Worm (Caenorhabditis elegans) whole organism, L4 larva: ENCODE results near the gene Y53F4B.11.
A peak's percentile ranks its signal among the peaks of the same experiment; 100 is the strongest.
"Not testable (repeated sequence)": the region's sequence is repeated elsewhere in the genome, so short reads cannot be mapped to it uniquely, and the experiment has no call there.

ENCODE experiments used
- D1046.2 ChIP-seq: fragments of 200-800 bp; sonication (Bioruptor generic); IDR thresholded peaks from 2 replicates; pipeline ENCODE4 v1.3.6; 2022; ENCODE audit warnings: missing genetic modification characterization, missing compliant biosample characterization
- F44E2.7 ChIP-seq: fragments of 200-800 bp; sonication (Bioruptor generic); IDR thresholded peaks from 2 replicates; pipeline ENCODE4 v2.1.2; 2022; ENCODE audit warnings: missing genetic modification characterization, missing compliant biosample characterization
- F49E8.2 ChIP-seq: sonication (generic microtip); optimal IDR thresholded peaks from 2 replicates; lab custom pipeline; 2016; ENCODE audit warnings: missing compliant biosample characterization, mild to moderate bottlenecking, missing genetic modification characterization, borderline replicate concordance
- Y105C5A.15 ChIP-seq: fragments of 200-800 bp; sonication (Bioruptor generic); IDR thresholded peaks from 2 replicates; pipeline ENCODE4 v1.3.6; 2022; ENCODE audit warnings: missing genetic modification characterization, missing compliant biosample characterization
- Y75B8A.6 ChIP-seq: fragments of 200-800 bp; sonication (Bioruptor generic); IDR thresholded peaks from 2 replicates; pipeline ENCODE4 v1.3.6; 2022; ENCODE audit warnings: missing genetic modification reagents, missing genetic modification characterization, missing compliant biosample characterization
- ZK337.2 ChIP-seq: fragments of 200-800 bp; sonication (Bioruptor generic); IDR thresholded peaks from 2 replicates; pipeline ENCODE4 v1.3.6; 2022; ENCODE audit warnings: missing genetic modification reagents, missing genetic modification characterization, missing compliant biosample characterization
- ZK546.5 ChIP-seq, 2 experiments: sonication (generic microtip); optimal IDR thresholded peaks; 2 replicates each; lab custom pipeline; 2017; ENCODE audit warnings: missing biosample characterization in 2 of 2, missing genetic modification characterization in 2 of 2
- aha-1 ChIP-seq: fragments of 150-350 bp; peaks from one replicate; lab custom pipeline; 2014; ENCODE audit warnings: missing biosample characterization, missing genetic modification characterization
- ceh-44 ChIP-seq: fragments of 200-800 bp; sonication (Bioruptor generic); IDR thresholded peaks from 2 replicates; pipeline ENCODE4 v1.3.6; 2022; ENCODE audit warnings: missing genetic modification reagents, missing genetic modification characterization, missing compliant biosample characterization
- daf-19 ChIP-seq: fragments of 200-800 bp; sonication (Bioruptor generic); conservative IDR thresholded peaks from 2 replicates; pipeline ENCODE4 v1.3.6; 2022; ENCODE audit warnings: missing genetic modification characterization, missing compliant biosample characterization
- dmd-6 ChIP-seq: fragments of 200-800 bp; sonication (Bioruptor generic); IDR thresholded peaks from 2 replicates; pipeline ENCODE4 v1.3.6; 2022; ENCODE audit warnings: missing genetic modification reagents, missing genetic modification characterization, missing compliant biosample characterization
- duxl-1 ChIP-seq: sonication (generic microtip); optimal IDR thresholded peaks from 2 replicates; lab custom pipeline; 2016; ENCODE audit warnings: mild to moderate bottlenecking, missing genetic modification characterization, moderate library complexity, missing compliant biosample characterization; ENCODE audit not compliant: poor library complexity
- egl-27 ChIP-seq: sonication (generic microtip); optimal IDR thresholded peaks from 3 replicates; lab custom pipeline; 2017; ENCODE audit warnings: missing biosample characterization, missing genetic modification reagents, missing genetic modification characterization
- hif-1 ChIP-seq, 2 experiments: sonication (generic microtip); optimal IDR thresholded peaks; 2 replicates each; lab custom pipeline; 2016 to 2017; ENCODE audit warnings: missing compliant biosample characterization in 2 of 2, missing genetic modification characterization in 2 of 2, missing genetic modification reagents in 2 of 2, missing genotype in 2 of 2, mild to moderate bottlenecking in 1 of 2
- hlh-11 ChIP-seq: fragments of 200-800 bp; sonication (Bioruptor generic); optimal IDR thresholded peaks from 2 replicates; lab custom pipeline; 2018; ENCODE audit warnings: mild to moderate bottlenecking, missing genetic modification characterization, missing compliant biosample characterization
- hlh-30 ChIP-seq: sonication (generic microtip); optimal IDR thresholded peaks from 2 replicates; lab custom pipeline; 2017; ENCODE audit warnings: antibody characterized with exemption, mild to moderate bottlenecking, missing genetic modification characterization, missing compliant biosample characterization; ENCODE audit not compliant: insufficient read depth
- hmg-1.1 ChIP-seq: fragments of 200-800 bp; sonication (Bioruptor generic); IDR thresholded peaks from 2 replicates; pipeline ENCODE4 v1.3.6; 2022; ENCODE audit warnings: missing genetic modification reagents, missing genetic modification characterization, missing compliant biosample characterization
- jun-1 ChIP-seq: fragments of 150-350 bp; optimal IDR thresholded peaks from 2 replicates; lab custom pipeline; 2014; ENCODE audit warnings: missing biosample characterization, missing genetic modification reagents, missing genetic modification characterization
- lim-7 ChIP-seq: fragments of 200-800 bp; sonication (Bioruptor generic); IDR thresholded peaks from 2 replicates; pipeline ENCODE4 v1.3.6; 2022; ENCODE audit warnings: missing genetic modification characterization, missing compliant biosample characterization
- lin-1 ChIP-seq: fragments of 200-800 bp; sonication (Bioruptor generic); IDR thresholded peaks from 2 replicates; pipeline ENCODE4 v1.3.6; 2022; ENCODE audit warnings: missing genetic modification reagents, missing genetic modification characterization, missing compliant biosample characterization
- lin-15B ChIP-seq: fragments of 150-350 bp; sonication (generic microtip); optimal IDR thresholded peaks from 3 replicates; lab custom pipeline; 2014; ENCODE audit warnings: missing biosample characterization, missing genetic modification characterization
- lin-38 ChIP-seq: fragments of 200-800 bp; sonication (Bioruptor generic); IDR thresholded peaks from 2 replicates; pipeline ENCODE4 v1.3.6; 2022; ENCODE audit warnings: missing genetic modification reagents, missing genetic modification characterization, missing compliant biosample characterization
- lsy-2 ChIP-seq, 2 experiments: fragments of 150-350 bp in 1 of 2; sonication (generic microtip) in 1 of 2; optimal IDR thresholded peaks; 2 replicates each; lab custom pipeline; 2014 to 2017; ENCODE audit warnings: missing biosample characterization in 2 of 2, missing genetic modification characterization in 2 of 2
- mdl-1 ChIP-seq, 2 experiments: fragments of 150-350 bp in 1 of 2; sonication (generic microtip) in 1 of 2; optimal IDR thresholded peaks; 2 replicates each; lab custom pipeline; 2014 to 2017; ENCODE audit warnings: missing biosample characterization in 2 of 2, missing genetic modification characterization in 2 of 2
- mdt-29 ChIP-seq: fragments of 200-800 bp; sonication (Bioruptor generic); IDR thresholded peaks from 2 replicates; pipeline ENCODE4 v1.3.6; 2022; ENCODE audit warnings: missing genetic modification reagents, missing genetic modification characterization, missing compliant biosample characterization
- mes-2 ChIP-seq: sonication (generic microtip); optimal IDR thresholded peaks from 2 replicates; lab custom pipeline; 2016; ENCODE audit warnings: missing genotype, mild to moderate bottlenecking, missing genetic modification characterization, missing compliant biosample characterization; ENCODE audit not compliant: poor library complexity, severe bottlenecking
- nhr-10 ChIP-seq: fragments of 150-350 bp; optimal IDR thresholded peaks from 2 replicates; lab custom pipeline; 2014; ENCODE audit warnings: missing biosample characterization, missing genetic modification characterization
- nhr-102 ChIP-seq: sonication (generic microtip); optimal IDR thresholded peaks from 2 replicates; lab custom pipeline; 2016; ENCODE audit warnings: mild to moderate bottlenecking, missing genetic modification characterization, moderate library complexity, missing compliant biosample characterization
- nhr-111 ChIP-seq: fragments of 200-800 bp; sonication (Bioruptor generic); optimal IDR thresholded peaks from 2 replicates; lab custom pipeline; 2018; ENCODE audit warnings: mild to moderate bottlenecking, missing genetic modification characterization, missing compliant biosample characterization
- nhr-237 ChIP-seq: sonication (generic microtip); optimal IDR thresholded peaks from 2 replicates; lab custom pipeline; 2017; ENCODE audit warnings: missing biosample characterization, missing genetic modification characterization
- nhr-25 ChIP-seq: sonication (generic microtip); optimal IDR thresholded peaks from 2 replicates; lab custom pipeline; 2017; ENCODE audit warnings: missing genetic modification characterization, mild to moderate bottlenecking, missing compliant biosample characterization, antibody characterized with exemption, moderate library complexity, borderline replicate concordance; ENCODE audit not compliant: insufficient read depth
- nhr-41 ChIP-seq: fragments of 200-800 bp; sonication (Bioruptor generic); IDR thresholded peaks from 2 replicates; pipeline ENCODE4 v1.3.6; 2022; ENCODE audit warnings: missing genetic modification reagents, missing genetic modification characterization, missing compliant biosample characterization
- nhr-42 ChIP-seq: fragments of 200-800 bp; sonication (Bioruptor generic); IDR thresholded peaks from 2 replicates; pipeline ENCODE4 v1.3.6; 2022; ENCODE audit warnings: missing genetic modification characterization, missing compliant biosample characterization
- nhr-48 ChIP-seq: sonication (generic microtip); optimal IDR thresholded peaks from 2 replicates; lab custom pipeline; 2016; ENCODE audit warnings: mild to moderate bottlenecking, missing genetic modification characterization, missing compliant biosample characterization
- pqm-1 ChIP-seq: sonication (generic microtip); optimal IDR thresholded peaks from 2 replicates; lab custom pipeline; 2017; ENCODE audit warnings: missing biosample characterization, missing genetic modification characterization
- rbr-2 ChIP-seq: sonication (generic microtip); optimal IDR thresholded peaks from 2 replicates; lab custom pipeline; 2016; ENCODE audit warnings: missing genotype, missing genetic modification characterization, missing compliant biosample characterization
- snpc-1.2 ChIP-seq: fragments of 200-800 bp; sonication (Bioruptor generic); IDR thresholded peaks from 2 replicates; pipeline ENCODE4 v1.3.6; 2022; ENCODE audit warnings: missing genetic modification reagents, missing genetic modification characterization, missing compliant biosample characterization
- spr-1 ChIP-seq: sonication (generic microtip); optimal IDR thresholded peaks from 2 replicates; lab custom pipeline; 2016; ENCODE audit warnings: mild to moderate bottlenecking, missing genetic modification characterization, missing compliant biosample characterization
- tra-1 ChIP-seq: fragments of 200-800 bp; sonication (Bioruptor generic); IDR thresholded peaks from 2 replicates; pipeline ENCODE4 v1.3.6; 2022; ENCODE audit warnings: missing genetic modification reagents, missing genetic modification characterization, missing compliant biosample characterization
- unc-62 ChIP-seq, 3 experiments: fragments of 150-350 bp in 1 of 3; sonication (generic microtip); optimal IDR thresholded peaks in 2 of 3; peaks in 1 of 3; 1 replicate in 1 of 3; 2 replicates in 2 of 3; lab custom pipeline; 2014 to 2017; ENCODE audit warnings: missing biosample characterization in 3 of 3, missing genetic modification characterization in 3 of 3, missing genetic modification reagents in 3 of 3, missing genotype in 1 of 3
- zfp-2 ChIP-seq: sonication (generic microtip); optimal IDR thresholded peaks from 2 replicates; lab custom pipeline; 2016; ENCODE audit warnings: mild to moderate bottlenecking, missing genetic modification characterization, missing compliant biosample characterization
- zfp-3 ChIP-seq: fragments of 200-800 bp; sonication (Bioruptor generic); conservative IDR thresholded peaks from 2 replicates; pipeline ENCODE4 v1.3.6; 2022; ENCODE audit warnings: missing genetic modification reagents, missing genetic modification characterization, missing compliant biosample characterization

The Y53F4B.11 gene

DNA sequence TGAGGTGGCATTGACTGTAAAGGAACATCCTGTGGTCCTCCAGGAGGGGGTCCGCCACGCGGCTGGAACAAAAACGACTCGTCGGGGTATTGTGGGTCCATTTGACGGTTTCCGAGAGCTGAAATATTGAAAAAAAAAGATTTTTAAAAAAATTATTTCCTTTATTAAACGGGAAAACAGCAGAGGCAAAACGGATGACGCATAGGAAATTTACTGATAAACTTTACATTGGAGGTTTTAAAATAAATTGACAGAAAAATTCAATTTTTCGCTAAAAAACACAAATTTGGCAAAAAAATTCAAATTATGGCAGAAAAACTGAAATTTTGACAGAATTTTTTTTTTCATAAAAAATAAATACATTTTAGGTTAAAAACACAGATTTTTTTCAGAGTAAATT lies 26.6 kb upstream of the Y53F4B.11 start, which contains the start of gene Y53F4B.5:
Y53F4B.5 (minus strand) TSS at position 101 of the 400 bp plus-strand sequence.
- no peak for TF ChIP-seq rbr-2 (tag; lab: Kevin White, UChicago)
- no peak for TF ChIP-seq nhr-41 (GFP tag; lab: Robert Waterston, UW)
- TF ChIP-seq D1046.2 (GFP tag; lab: Robert Waterston, UW): no peak
- TF ChIP-seq nhr-237: no peak
- no peak for TF ChIP-seq Y75B8A.6
- no peak for TF ChIP-seq jun-1 (tag; lab: Kevin White, UChicago)
- no peak for TF ChIP-seq lin-1 (GFP tag; lab: Robert Waterston, UW)
- TF ChIP-seq zfp-2 (tag; lab: Kevin White, UChicago): no peak
- TF ChIP-seq egl-27: no peak
- TF ChIP-seq dmd-6 (GFP tag; lab: Robert Waterston, UW): no peak
- TF ChIP-seq hlh-30: no peak
- no peak for TF ChIP-seq hmg-1.1 (GFP tag; lab: Robert Waterston, UW)
- no peak for TF ChIP-seq mdt-29
- no peak for TF ChIP-seq unc-62 (GFP tag; optimal IDR thresholded peaks at IDR 0.05 in 1 of 2; lab: Kevin White, UChicago)
- no peak for TF ChIP-seq unc-62 (tag; optimal IDR thresholded peaks at IDR 0.05; lab: Kevin White, UChicago)

DNA sequence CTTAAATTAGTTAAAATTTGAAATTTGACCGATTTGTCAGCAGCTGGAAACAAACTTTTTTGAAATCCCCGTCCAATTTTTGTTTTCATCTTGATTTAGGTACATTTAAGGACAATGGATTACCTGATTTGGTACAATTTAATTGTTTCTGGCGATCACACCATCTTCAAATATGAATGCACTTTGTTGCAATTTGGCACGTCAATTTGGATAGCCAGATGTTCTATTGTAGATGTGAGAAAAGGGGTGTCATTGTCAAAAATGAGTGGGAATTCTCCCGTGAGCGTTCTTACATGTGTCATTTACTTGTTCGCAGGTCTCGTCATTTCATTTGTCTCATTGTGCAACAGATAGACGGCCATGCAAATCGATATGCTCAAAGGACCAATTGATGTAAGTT lies 22.4 kb upstream of the Y53F4B.11 start, which contains the start of gene Y53F4B.43:
Y53F4B.43 (plus strand) TSS at position 301 of the 400 bp plus-strand sequence.
- TF ChIP-seq nhr-10; hif-1 (tag; optimal IDR thresholded peaks at IDR 0.05; lab: Kevin White, UChicago); mdl-1 (tag; optimal IDR thresholded peaks at IDR 0.05; lab: Kevin White, UChicago): not testable (repeated sequence)

DNA sequence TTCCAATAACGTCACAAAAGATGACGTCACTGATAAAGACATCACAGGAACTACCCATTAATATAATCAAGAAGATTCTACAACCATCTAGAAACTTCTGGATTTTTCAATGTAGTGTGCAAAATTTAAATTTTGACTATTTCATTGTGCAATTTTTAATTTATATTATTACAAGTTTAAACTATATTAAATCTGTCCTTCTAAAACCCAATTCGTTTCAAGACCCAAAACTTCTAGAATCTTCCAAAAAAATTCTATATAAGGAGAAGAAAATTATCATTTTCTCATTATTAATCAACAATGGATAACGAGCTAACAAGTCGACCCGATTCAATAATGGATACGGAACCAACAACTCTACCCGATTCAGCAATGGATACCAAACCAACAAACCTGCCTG lies 17.9 kb upstream of the Y53F4B.11 start, which contains the start of gene Y53F4B.7:
Y53F4B.7 (plus strand) TSS at position 301 of the 400 bp plus-strand sequence.
- TF ChIP-seq F49E8.2 (tag; lab: Kevin White, UChicago); F44E2.7 (GFP tag; lab: Robert Waterston, UW); snpc-1.2 (GFP tag; lab: Robert Waterston, UW): not testable (repeated sequence)
- TF ChIP-seq, all 104 proteins: peak for 0; not testable (repeated sequence) for 104

DNA sequence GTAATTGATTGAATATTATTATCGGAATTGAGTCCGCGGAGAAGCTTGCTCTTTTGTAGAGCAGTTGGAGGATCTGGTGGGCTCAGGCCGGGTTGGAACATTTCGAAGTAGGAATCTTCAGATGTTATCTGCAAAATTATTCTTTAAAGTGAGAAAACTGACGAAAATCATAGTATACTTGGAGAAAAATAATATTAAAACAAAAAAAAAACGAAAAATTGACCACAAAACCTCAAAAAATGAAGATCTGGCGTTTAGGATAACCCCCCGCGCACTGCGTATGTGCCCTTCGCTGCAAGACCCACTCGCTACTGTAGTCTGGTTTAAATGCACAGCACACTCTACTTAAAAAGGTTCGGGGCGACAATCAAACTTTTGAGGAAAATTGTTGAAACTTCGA lies 7.1 kb upstream of the Y53F4B.11 start, which contains the start of gene Y53F4B.10:
Y53F4B.10 (minus strand) TSS at position 101 of the 400 bp plus-strand sequence.
- TF ChIP-seq tra-1 (no peak), daf-19 (GFP tag; lab: Robert Waterston, UW) (no peak), nhr-10 (no peak), ZK546.5 (tag; optimal IDR thresholded peaks at IDR 0.05; lab: Kevin White, UChicago) (no peak), rbr-2 (tag; lab: Kevin White, UChicago) (no peak), Y75B8A.6 (no peak), aha-1 (tag; lab: Kevin White, UChicago) (peak; percentile 83)

DNA sequence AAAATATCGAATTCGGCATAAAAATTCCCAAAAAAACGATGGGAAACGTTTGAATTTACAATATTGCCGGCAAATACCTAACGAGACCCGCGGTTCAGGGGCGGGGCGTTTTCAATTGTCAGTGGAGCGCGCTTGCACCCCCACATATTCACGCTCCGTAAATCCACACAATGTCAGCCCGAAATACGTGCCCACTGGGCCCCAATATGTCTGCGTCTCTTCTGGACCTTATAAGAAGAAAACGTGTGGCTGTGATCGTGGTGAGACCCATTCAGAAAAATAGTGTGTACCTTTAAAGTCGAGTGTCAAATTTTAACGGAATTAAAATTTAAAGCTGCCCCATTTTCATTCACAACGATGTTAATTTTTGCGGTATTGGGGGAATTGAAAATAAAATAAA lies 6.0 kb upstream of the Y53F4B.11 start:
- TF ChIP-seq zfp-3 (no peak), egl-27 (no peak), duxl-1 (tag; lab: Kevin White, UChicago) (no peak), lin-15B (tag; lab: Kevin White, UChicago) (no peak), nhr-25 (tag; lab: Kevin White, UChicago) (no peak), nhr-48 (no peak), nhr-42 (GFP tag; lab: Robert Waterston, UW) (peak; percentile 67; the same call in 1 of the 2 replicates), lin-38 (GFP tag; lab: Robert Waterston, UW) (peak; percentile 83), hmg-1.1 (GFP tag; lab: Robert Waterston, UW) (no peak), nhr-111 (GFP tag; lab: Kevin White, UChicago) (no peak), Y75B8A.6 (no peak), hlh-11 (tag; lab: Kevin White, UChicago) (no peak), ZK337.2 (GFP tag; lab: Robert Waterston, UW) (no peak), spr-1 (tag; lab: Kevin White, UChicago) (no peak), nhr-10 (no peak), lim-7 (GFP tag; lab: Robert Waterston, UW) (0 out of 2 replicates have a peak, but pooled peaks have one; percentile 52), nhr-102 (tag; lab: Kevin White, UChicago) (no peak), ceh-44 (GFP tag; lab: Robert Waterston, UW) (no peak), lsy-2 (tag; optimal IDR thresholded peaks at IDR 0.05; lab: Kevin White, UChicago) (no peak), pqm-1 (no peak), mes-2 (tag; lab: Kevin White, UChicago) (peak; percentile 15), Y105C5A.15 (GFP tag; lab: Robert Waterston, UW) (no peak)
